Fruit fly (Drosophila melanogaster): ENCODE results near the gene capt.

capt gene

dm6 chr2L:1128932-1129887 is 28.9 kb downstream of the capt start, which contains the start of the genes Pino and TBC1D23 (continued):
- TF ChIP-seq MBD-R2 (GFP tag; IDR thresholded peaks at IDR 0.05) (peak; percentile 26; the same call in 1 of the 2 replicates), CG3838 (GFP tag; optimal IDR thresholded peaks at IDR 0.05) (no peak), CG3065 (GFP tag; optimal IDR thresholded peaks at IDR 0.05) (peak; percentile 5), CG31365 (tag; optimal IDR thresholded peaks at IDR 0.05) (no peak), HLH3B (GFP tag; IDR thresholded peaks at IDR 0.05) (peak; percentile 60; the same call in 1 of the 2 replicates), CG3407 (GFP tag; optimal IDR thresholded peaks at IDR 0.05) (peak; percentile 2), Usf (GFP tag; optimal IDR thresholded peaks at IDR 0.05) (peak; percentile 35), CG10147 (GFP tag; optimal IDR thresholded peaks at IDR 0.05) (peak; percentile 36), grau (tag; optimal IDR thresholded peaks at IDR 0.05) (peak; percentile 80), Dref (GFP tag; IDR thresholded peaks at IDR 0.05) (peak; percentile 68), Hmr (GFP tag; optimal IDR thresholded peaks at IDR 0.05) (peak; percentile 79), salm (tag; optimal IDR thresholded peaks at IDR 0.05) (no peak), ase (GFP tag; IDR thresholded peaks at IDR 0.05) (no peak), fru (optimal IDR thresholded peaks at IDR 0.05) (no peak), CG1832 (GFP tag; optimal IDR thresholded peaks at IDR 0.05) (no peak), CG4617 (GFP tag; optimal IDR thresholded peaks at IDR 0.05; ENCODE audit: borderline replicate concordance) (no peak), Atf-2 (GFP tag; optimal IDR thresholded peaks at IDR 0.05) (no peak), odd (GFP tag; optimal IDR thresholded peaks at IDR 0.05) (peak; percentile 24), otp (GFP tag; IDR thresholded peaks at IDR 0.05) (no peak), tna (GFP tag; IDR thresholded peaks at IDR 0.05; ENCODE audit: partially characterized antibody) (no peak), abd-A (tag; optimal IDR thresholded peaks at IDR 0.05) (no peak), CG1233 (GFP tag; optimal IDR thresholded peaks at IDR 0.05) (peak; percentile 53), CG7271 (tag; optimal IDR thresholded peaks at IDR 0.05) (no peak), CG8765 (GFP tag; IDR thresholded peaks at IDR 0.05) (no peak; the same call in 1 of the 2 replicates), Sin3A (optimal IDR thresholded peaks at IDR 0.05) (no peak), kah (GFP tag; optimal IDR thresholded peaks at IDR 0.05) (no peak), tin (GFP tag; optimal IDR thresholded peaks at IDR 0.05) (peak; percentile 69), lmd (GFP tag; IDR thresholded peaks at IDR 0.05) (peak; percentile 73), chinmo (GFP tag; IDR thresholded peaks at IDR 0.05; ENCODE audit: partially characterized antibody) (0 out of 4 replicates have a peak, but pooled peaks have one; percentile 4), CG10959 (GFP tag; IDR thresholded peaks at IDR 0.05) (no peak), CG18262 (tag; optimal IDR thresholded peaks at IDR 0.05) (peak; percentile 74), CG9215 (GFP tag; IDR thresholded peaks at IDR 0.05) (peak; percentile 75), pita (GFP tag; optimal IDR thresholded peaks at IDR 0.05) (no peak), ATbp (GFP tag; optimal IDR thresholded peaks at IDR 0.05) (no peak), eve (GFP tag; optimal IDR thresholded peaks at IDR 0.05) (no peak), CG2875 (GFP tag; optimal IDR thresholded peaks at IDR 0.05) (peak; percentile 15), Mrtf (GFP tag; IDR thresholded peaks at IDR 0.05) (peak; percentile 50; the same call in 2 of the 3 replicates), mirr (GFP tag; optimal IDR thresholded peaks at IDR 0.05) (no peak), slou (GFP tag; optimal IDR thresholded peaks at IDR 0.05) (peak; percentile 41), en (GFP tag; optimal IDR thresholded peaks at IDR 0.05) (no peak), CG10366 (GFP tag; IDR thresholded peaks at IDR 0.05) (peak; percentile 79), tx (GFP tag; optimal IDR thresholded peaks at IDR 0.05) (no peak), sim (GFP tag; IDR thresholded peaks at IDR 0.05) (no peak), Awh (GFP tag; IDR thresholded peaks at IDR 0.05) (peak; percentile 55; the same call in 1 of the 2 replicates), sens (GFP tag) (peak; percentile 86), CG18764 (GFP tag; optimal IDR thresholded peaks at IDR 0.05) (peak; percentile 52), Ets65A (GFP tag) (peak; percentile 94), z (GFP tag; IDR thresholded peaks at IDR 0.05) (no peak), ara (GFP tag; IDR thresholded peaks at IDR 0.05) (peak; percentile 63), CG6175 (GFP tag; IDR thresholded peaks at IDR 0.05) (no peak)
